Worm (Caenorhabditis elegans) whole organism, early embryonic: ENCODE results near the gene nos-2.
"Not testable (repeated sequence)": the region's sequence is repeated elsewhere in the genome, so short reads cannot be mapped to it uniquely, and the experiment has no call there.

Experiments used
- B0310.2 ChIP-seq: sonication (generic microtip); optimal IDR thresholded peaks from 2 replicates; lab custom pipeline; 2016; ENCODE audit warnings: mild to moderate bottlenecking, missing genetic modification characterization, missing compliant biosample characterization
- ama-1 ChIP-seq: fragments of 150-350 bp; optimal IDR thresholded peaks from 2 replicates; lab custom pipeline; 2014
- ets-7 ChIP-seq: sonication (generic microtip); optimal IDR thresholded peaks from 2 replicates; lab custom pipeline; 2016; ENCODE audit warnings: missing genotype, missing genetic modification characterization, missing compliant biosample characterization
- flt-1 ChIP-seq: fragments of 200-800 bp; sonication (Bioruptor generic); IDR thresholded peaks from 2 replicates; pipeline ENCODE4 v1.3.6; 2022; ENCODE audit warnings: missing genetic modification characterization, missing compliant biosample characterization
- hnd-1 ChIP-seq: sonication (generic microtip); optimal IDR thresholded peaks from 2 replicates; lab custom pipeline; 2016; ENCODE audit warnings: missing genetic modification characterization, missing compliant biosample characterization
- pes-1 ChIP-seq: fragments of 200-800 bp; sonication (Bioruptor generic); IDR thresholded peaks from 2 replicates; pipeline ENCODE4 v1.3.6; 2022; ENCODE audit warnings: missing genetic modification reagents, missing genetic modification characterization, missing compliant biosample characterization
- sea-1 ChIP-seq: fragments of 200-800 bp; sonication (Bioruptor generic); conservative IDR thresholded peaks from 2 replicates; pipeline ENCODE4 v1.3.6; 2022; ENCODE audit warnings: missing genetic modification characterization, missing compliant biosample characterization
- tbx-37 ChIP-seq: fragments of 200-800 bp; sonication (Bioruptor generic); conservative IDR thresholded peaks from 2 replicates; pipeline ENCODE4 v1.3.6; 2022; ENCODE audit warnings: missing genetic modification reagents, missing genetic modification characterization, missing compliant biosample characterization

ce11 chrII:7042090-7042489 lies 23.3 kb upstream of the nos-2 start:
- TF ChIP-seq pes-1 (GFP tag; lab: Robert Waterston, UW) (peak; percentile 82), flt-1 (GFP tag; lab: Robert Waterston, UW) (peak; percentile 39), sea-1 (0 out of 2 replicates have a peak, but pooled peaks have one; percentile 27)
- TF ChIP-seq ama-1; hnd-1; ets-7 (tag; lab: Kevin White, UChicago); tbx-37; B0310.2 (tag; lab: Kevin White, UChicago): not testable (repeated sequence)
